Worm (Caenorhabditis elegans) whole organism, L2 larva: ENCODE data around the gene C53B7.2.

Experiments used
- egl-27 ChIP-seq: sonication (generic microtip); optimal IDR thresholded peaks from 3 replicates; lab custom pipeline; 2017; ENCODE audit warnings: missing biosample characterization, missing genetic modification reagents, missing genetic modification characterization
- nhr-11 ChIP-seq: fragments of 150-350 bp; optimal IDR thresholded peaks from 2 replicates; lab custom pipeline; 2014; ENCODE audit warnings: missing biosample characterization, missing genetic modification characterization
- nhr-12 ChIP-seq: fragments of 150-350 bp; optimal IDR thresholded peaks from 2 replicates; lab custom pipeline; 2014; ENCODE audit warnings: missing biosample characterization, missing genetic modification characterization
- nhr-23 ChIP-seq: fragments of 150-350 bp; optimal IDR thresholded peaks from 2 replicates; lab custom pipeline; 2014; ENCODE audit warnings: missing biosample characterization, missing genetic modification reagents, missing genetic modification characterization
- nhr-237 ChIP-seq: fragments of 150-350 bp; optimal IDR thresholded peaks from 2 replicates; lab custom pipeline; 2014; ENCODE audit warnings: missing biosample characterization, missing genetic modification characterization
- peb-1 ChIP-seq: fragments of 150-350 bp; optimal IDR thresholded peaks from 2 replicates; lab custom pipeline; 2014; ENCODE audit warnings: missing biosample characterization, missing genetic modification characterization
- snpc-4 ChIP-seq: fragments of 150-350 bp; optimal IDR thresholded peaks from 2 replicates; lab custom pipeline; 2014; ENCODE audit warnings: missing biosample characterization, missing genetic modification characterization
- unc-39 ChIP-seq: fragments of 150-350 bp; optimal IDR thresholded peaks from 2 replicates; lab custom pipeline; 2014; ENCODE audit warnings: missing biosample characterization, missing genetic modification characterization

DNA sequence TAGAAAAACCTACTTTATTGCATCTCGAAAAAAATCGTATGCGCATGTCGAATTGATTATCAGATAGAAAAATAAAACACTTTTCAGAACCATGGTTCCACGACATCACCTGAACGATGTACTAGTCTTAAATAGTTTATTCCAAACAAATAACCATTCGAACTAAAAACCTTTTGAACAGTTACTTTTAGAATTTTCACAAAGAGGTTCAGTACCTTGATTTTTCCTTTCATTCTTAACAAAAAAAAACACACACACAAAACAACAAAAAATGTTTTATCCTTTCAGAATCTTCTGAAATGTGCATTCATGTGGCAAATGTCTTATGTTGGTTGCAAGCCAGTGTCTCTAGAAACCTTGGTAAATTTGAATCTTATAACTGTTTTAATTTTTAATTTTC lies 28.7 kb downstream of the C53B7.2 start, which contains the start of gene F41C6.4:
- TF ChIP-seq nhr-11 (tag; lab: Kevin White, UChicago): no peak
- no peak for TF ChIP-seq nhr-237
- no peak for TF ChIP-seq peb-1
- TF ChIP-seq unc-39 (tag; lab: Kevin White, UChicago): no peak
- no peak for TF ChIP-seq nhr-12 (tag; lab: Kevin White, UChicago)
- no peak for TF ChIP-seq egl-27
- TF ChIP-seq snpc-4 (tag; lab: Kevin White, UChicago): no peak
- TF ChIP-seq nhr-23 (tag; lab: Kevin White, UChicago): no peak
